Fruit fly (Drosophila melanogaster) whole organism, embryonic: ENCODE measurements around the gene Hr4.

ENCODE experiments used
- Atf3 ChIP-seq: fragments of 200-800 bp; sonication (Bioruptor generic); optimal IDR thresholded peaks from 3 replicates; lab custom pipeline; 2016; ENCODE audit warnings: missing biosample characterization, missing genetic modification characterization
- CG10147 ChIP-seq: fragments of 200-800 bp; sonication (Bioruptor generic); optimal IDR thresholded peaks from 2 replicates; lab custom pipeline; 2019; ENCODE audit warnings: missing biosample characterization, mild to moderate bottlenecking, missing genetic modification characterization, moderate library complexity
- CG10274 ChIP-seq: fragments of 200-800 bp; sonication (Bioruptor generic); optimal IDR thresholded peaks from 3 replicates; lab custom pipeline; 2017; ENCODE audit warnings: missing biosample characterization, mild to moderate bottlenecking, missing genetic modification characterization
- CG11085 ChIP-seq: fragments of 200-800 bp; sonication (Bioruptor generic); IDR thresholded peaks from 2 replicates; pipeline ENCODE4 v1.3.6; 2022; ENCODE audit warnings: missing biosample characterization, missing genetic modification characterization
- CG11093 ChIP-seq: fragments of 200-800 bp; sonication (Bioruptor generic); IDR thresholded peaks from 3 replicates; pipeline ENCODE4 v1.3.6; 2022; ENCODE audit warnings: missing biosample characterization, missing genetic modification characterization
- CG15269 ChIP-seq: fragments of 200-800 bp; sonication (Bioruptor generic); optimal IDR thresholded peaks from 2 replicates; lab custom pipeline; 2018; ENCODE audit warnings: missing biosample characterization, mild to moderate bottlenecking, missing genetic modification characterization, moderate library complexity
- CG1529 ChIP-seq: fragments of 200-800 bp; sonication (Bioruptor generic); optimal IDR thresholded peaks from 3 replicates; lab custom pipeline; 2018; ENCODE audit warnings: missing biosample characterization, missing genetic modification characterization
- CG16813 ChIP-seq: fragments of 200-800 bp; sonication (Bioruptor generic); IDR thresholded peaks from 3 replicates; pipeline ENCODE4 v1.3.6; 2022; ENCODE audit warnings: missing biosample characterization, missing genetic modification characterization; ENCODE audit not compliant: partially characterized antibody
- CG16863 ChIP-seq: fragments of 200-800 bp; sonication (Bioruptor generic); optimal IDR thresholded peaks from 3 replicates; lab custom pipeline; 2016; ENCODE audit warnings: missing biosample characterization, missing genetic modification characterization
- CG17359 ChIP-seq: fragments of 200-800 bp; sonication (Bioruptor generic); optimal IDR thresholded peaks from 3 replicates; lab custom pipeline; 2018; ENCODE audit warnings: missing biosample characterization, mild to moderate bottlenecking, missing genetic modification characterization, moderate library complexity
- CG1792 ChIP-seq: fragments of 200-800 bp; sonication (Bioruptor generic); optimal IDR thresholded peaks from 2 replicates; lab custom pipeline; 2016; ENCODE audit warnings: missing biosample characterization, missing genetic modification characterization
- CG30403 ChIP-seq: fragments of 200-800 bp; sonication (Bioruptor generic); optimal IDR thresholded peaks from 3 replicates; lab custom pipeline; 2016; ENCODE audit warnings: missing biosample characterization, missing genetic modification characterization
- CG3163 ChIP-seq: fragments of 200-800 bp; sonication (Bioruptor generic); optimal IDR thresholded peaks from 3 replicates; lab custom pipeline; 2016; ENCODE audit warnings: missing biosample characterization, missing genetic modification characterization
- CG4328 ChIP-seq: fragments of 200-800 bp; sonication (Bioruptor generic); optimal IDR thresholded peaks from 3 replicates; lab custom pipeline; 2017; ENCODE audit warnings: missing biosample characterization, missing genetic modification reagents, missing genetic modification characterization
- CG4404 ChIP-seq: fragments of 200-800 bp; sonication (Bioruptor generic); IDR thresholded peaks from 2 replicates; pipeline ENCODE4 v1.3.6; 2022; ENCODE audit warnings: missing biosample characterization, missing genetic modification characterization
- CG5180 ChIP-seq: fragments of 200-800 bp; sonication (Bioruptor generic); optimal IDR thresholded peaks from 3 replicates; lab custom pipeline; 2017; ENCODE audit warnings: missing biosample characterization, missing genetic modification characterization, mild to moderate bottlenecking, moderate library complexity, missing genetic modification reagents
- CG6813 ChIP-seq: fragments of 200-800 bp; sonication (Bioruptor generic); optimal IDR thresholded peaks from 2 replicates; lab custom pipeline; 2017; ENCODE audit warnings: missing biosample characterization, missing genetic modification characterization, mild to moderate bottlenecking, moderate library complexity, missing genetic modification reagents
- CHES-1-like ChIP-seq: fragments of 200-800 bp; sonication (Bioruptor generic); optimal IDR thresholded peaks from 2 replicates; lab custom pipeline; 2016; ENCODE audit warnings: missing biosample characterization, missing genetic modification characterization
- CkIIα-i1 ChIP-seq: fragments of 200-800 bp; sonication (Bioruptor generic); IDR thresholded peaks from 2 replicates; pipeline ENCODE4 v1.3.6; 2022; ENCODE audit warnings: missing biosample characterization, missing genetic modification characterization
- CoRest ChIP-seq: fragments of 200-800 bp; sonication (Bioruptor generic); optimal IDR thresholded peaks from 3 replicates; lab custom pipeline; 2018; ENCODE audit warnings: missing biosample characterization, mild to moderate bottlenecking, missing genetic modification characterization, moderate library complexity
- E2f2 ChIP-seq: fragments of 200-800 bp; sonication (Bioruptor generic); IDR thresholded peaks from 2 replicates; pipeline ENCODE4 v1.3.6; 2022; ENCODE audit warnings: missing biosample characterization, missing genetic modification characterization
- Elba2 ChIP-seq: fragments of 200-800 bp; sonication (Bioruptor generic); optimal IDR thresholded peaks from 3 replicates; lab custom pipeline; 2016; ENCODE audit warnings: missing biosample characterization, missing genetic modification characterization
- H15 ChIP-seq: fragments of 200-800 bp; sonication (Bioruptor generic); IDR thresholded peaks from 3 replicates; pipeline ENCODE4 v1.3.6; 2022; ENCODE audit warnings: missing biosample characterization, missing genetic modification characterization
- HHEX ChIP-seq: fragments of 200-800 bp; sonication (Bioruptor generic); optimal IDR thresholded peaks from 3 replicates; lab custom pipeline; 2017; ENCODE audit warnings: missing biosample characterization, mild to moderate bottlenecking, missing genetic modification characterization, missing genetic modification reagents
- Hand ChIP-seq: fragments of 200-800 bp; sonication (Bioruptor generic); optimal IDR thresholded peaks from 2 replicates; lab custom pipeline; 2017; ENCODE audit warnings: mild to moderate bottlenecking, missing biosample characterization, missing genetic modification reagents, missing genetic modification characterization
- HmgZ ChIP-seq: fragments of 200-800 bp; sonication (Bioruptor generic); optimal IDR thresholded peaks from 2 replicates; lab custom pipeline; 2018; ENCODE audit warnings: missing biosample characterization, mild to moderate bottlenecking, missing genetic modification characterization
- Hmr ChIP-seq: fragments of 200-800 bp; sonication (Bioruptor generic); optimal IDR thresholded peaks from 3 replicates; lab custom pipeline; 2017; ENCODE audit warnings: mild to moderate bottlenecking, missing biosample characterization, missing genetic modification reagents, missing genetic modification characterization
- Hr39 ChIP-seq: fragments of >200 bp; optimal IDR thresholded peaks from 2 replicates; lab custom pipeline; 2017
- Med ChIP-seq: fragments of 200-800 bp; sonication (Bioruptor generic); peaks from one replicate; lab custom pipeline; 2016; ENCODE audit warnings: missing biosample characterization, missing genetic modification characterization, mild to moderate bottlenecking, inconsistent platforms, moderate library complexity
- Mes4 ChIP-seq: fragments of 200-800 bp; sonication (Bioruptor generic); optimal IDR thresholded peaks from 2 replicates; lab custom pipeline; 2016; ENCODE audit warnings: missing biosample characterization, missing genetic modification characterization
- Oaz ChIP-seq: fragments of 200-800 bp; sonication (Bioruptor generic); IDR thresholded peaks from 2 replicates; pipeline ENCODE4 v1.3.6; 2022; ENCODE audit warnings: missing biosample characterization, missing genetic modification characterization
- Sry-β ChIP-seq: fragments of 200-800 bp; sonication (Bioruptor generic); optimal IDR thresholded peaks from 2 replicates; lab custom pipeline; 2018; ENCODE audit warnings: missing biosample characterization, mild to moderate bottlenecking, missing genetic modification characterization, moderate library complexity
- Stat92E ChIP-seq, 3 experiments: fragments of >200 bp in 2 of 3; fragments of 200-800 bp in 1 of 3; sonication (Bioruptor generic) in 1 of 3; optimal IDR thresholded peaks; 2 replicates each; lab custom pipeline; 2017 to 2019; ENCODE audit warnings: missing biosample characterization in 3 of 3, missing genetic modification characterization in 3 of 3, mild to moderate bottlenecking in 1 of 3, moderate library complexity in 1 of 3
- Tbp ChIP-seq: fragments of >200 bp; optimal IDR thresholded peaks from 2 replicates; lab custom pipeline; 2018; ENCODE audit warnings: missing biosample characterization, missing genetic modification characterization
- abd-A ChIP-seq: fragments of 200-800 bp; sonication (Bioruptor generic); optimal IDR thresholded peaks from 3 replicates; lab custom pipeline; 2019; ENCODE audit warnings: missing biosample characterization, mild to moderate bottlenecking, missing genetic modification characterization, moderate library complexity
- al ChIP-seq: fragments of 200-800 bp; sonication (Bioruptor generic); IDR thresholded peaks from 2 replicates; pipeline ENCODE4 v1.3.6; 2022; ENCODE audit warnings: missing biosample characterization, missing genetic modification characterization
- ato ChIP-seq: fragments of 200-800 bp; sonication (Bioruptor generic); IDR thresholded peaks from 2 replicates; pipeline ENCODE4 v1.3.6; 2022; ENCODE audit warnings: missing biosample characterization, missing genetic modification characterization; ENCODE audit not compliant: partially characterized antibody
- dm ChIP-seq: fragments of 200-800 bp; sonication (Bioruptor generic); optimal IDR thresholded peaks from 3 replicates; lab custom pipeline; 2016; ENCODE audit warnings: missing biosample characterization, missing genetic modification characterization
- fd3F ChIP-seq: fragments of 200-800 bp; sonication (Bioruptor generic); optimal IDR thresholded peaks from 2 replicates; lab custom pipeline; 2018; ENCODE audit warnings: missing biosample characterization, mild to moderate bottlenecking, missing genetic modification characterization, moderate library complexity
- ftz-f1 ChIP-seq: fragments of 200-800 bp; sonication (Bioruptor generic); optimal IDR thresholded peaks from 2 replicates; lab custom pipeline; 2016; ENCODE audit warnings: missing biosample characterization, missing genetic modification characterization
- her ChIP-seq: fragments of 200-800 bp; sonication (Bioruptor generic); optimal IDR thresholded peaks from 2 replicates; lab custom pipeline; 2016; ENCODE audit warnings: missing biosample characterization, missing genetic modification characterization
- kah ChIP-seq: fragments of 200-800 bp; sonication (Bioruptor generic); optimal IDR thresholded peaks from 2 replicates; lab custom pipeline; 2018; ENCODE audit warnings: missing biosample characterization, mild to moderate bottlenecking, missing genetic modification characterization
- lbe ChIP-seq: fragments of 200-800 bp; sonication (Bioruptor generic); optimal IDR thresholded peaks from 2 replicates; lab custom pipeline; 2016; ENCODE audit warnings: missing biosample characterization, mild to moderate bottlenecking, missing genetic modification characterization
- maf-S ChIP-seq: fragments of 200-800 bp; sonication (Bioruptor generic); optimal IDR thresholded peaks from 2 replicates; lab custom pipeline; 2016; ENCODE audit warnings: missing biosample characterization, missing genetic modification characterization
- nom ChIP-seq: fragments of 200-800 bp; sonication (Bioruptor generic); optimal IDR thresholded peaks from 2 replicates; lab custom pipeline; 2017; ENCODE audit warnings: missing biosample characterization, missing genetic modification characterization, mild to moderate bottlenecking, moderate library complexity, missing genetic modification reagents
- oc ChIP-seq: fragments of 200-800 bp; sonication (Bioruptor generic); optimal IDR thresholded peaks from 2 replicates; lab custom pipeline; 2018; ENCODE audit warnings: missing biosample characterization, mild to moderate bottlenecking, missing genetic modification characterization, moderate library complexity
- org-1 ChIP-seq: fragments of 200-800 bp; sonication (Bioruptor generic); optimal IDR thresholded peaks from 2 replicates; lab custom pipeline; 2017; ENCODE audit warnings: missing biosample characterization, missing genetic modification characterization
- salm ChIP-seq: fragments of 200-800 bp; sonication (Bioruptor generic); optimal IDR thresholded peaks from 2 replicates; lab custom pipeline; 2018; ENCODE audit warnings: missing biosample characterization, mild to moderate bottlenecking, missing genetic modification characterization
- sqz ChIP-seq: fragments of 200-800 bp; sonication (Bioruptor generic); optimal IDR thresholded peaks from 3 replicates; lab custom pipeline; 2018; ENCODE audit warnings: missing biosample characterization, mild to moderate bottlenecking, missing genetic modification characterization
- stc ChIP-seq: fragments of 200-800 bp; sonication (Bioruptor generic); IDR thresholded peaks from 2 replicates; pipeline ENCODE4 v1.3.6; 2022; ENCODE audit warnings: missing biosample characterization, missing genetic modification characterization
- vvl ChIP-seq: fragments of 200-800 bp; sonication (Bioruptor generic); IDR thresholded peaks from 2 replicates; pipeline ENCODE4 v1.3.6; 2022; ENCODE audit warnings: missing biosample characterization, missing genetic modification characterization

Hr4 gene

dm6 chrX:1940020-1940419 lies 1.7 kb upstream of the Hr4 start, which contains the start of the genes CG3857 and CG3587 (continued):
- TF ChIP-seq CG4404 (GFP tag; lab: Robert Waterston, UW) (peak; percentile 66), Hr39 (lab: Kevin White, UChicago) (no peak), org-1 (GFP tag; lab: Kevin White, UChicago) (peak; percentile 66), Mes4 (GFP tag; lab: Kevin White, UChicago) (peak; percentile 62), CG30403 (GFP tag; lab: Kevin White, UChicago) (peak; percentile 90), CG17359 (tag; lab: Kevin White, UChicago) (peak; percentile 50), sqz (no peak), CoRest (tag; lab: Kevin White, UChicago) (peak; percentile 84), kah (GFP tag; lab: Kevin White, UChicago) (no peak), CHES-1-like (GFP tag; lab: Kevin White, UChicago) (peak; percentile 88), Sry-β (GFP tag; lab: Kevin White, UChicago) (peak; percentile 99), al (peak; percentile 75), CG10274 (GFP tag; lab: Kevin White, UChicago) (peak; percentile 1), CG3163 (GFP tag; lab: Kevin White, UChicago) (peak; percentile 67), ftz-f1 (GFP tag; lab: Kevin White, UChicago) (no peak), Hand (GFP tag; lab: Kevin White, UChicago) (no peak), Oaz (GFP tag; lab: Robert Waterston, UW) (no peak), her (GFP tag; lab: Kevin White, UChicago) (peak; percentile 77), Hmr (GFP tag; lab: Kevin White, UChicago) (peak; percentile 81), CG4328 (GFP tag; lab: Kevin White, UChicago) (peak; percentile 23), vvl (GFP tag; lab: Robert Waterston, UW) (peak; percentile 37; the same call in 1 of the 2 replicates), CG10147 (peak; percentile 67), Stat92E (GFP tag; optimal IDR thresholded peaks at IDR 0.05; lab: Kevin White, UChicago) (no peak), Atf3 (peak; percentile 75), CG11085 (GFP tag; lab: Robert Waterston, UW) (peak; percentile 64), nom (GFP tag; lab: Kevin White, UChicago) (peak; percentile 25), lbe (GFP tag; lab: Kevin White, UChicago) (peak; percentile 42), HHEX (GFP tag; lab: Kevin White, UChicago) (peak; percentile 63), CG16813 (GFP tag; lab: Robert Waterston, UW) (no peak), CG5180 (GFP tag; lab: Kevin White, UChicago) (peak; percentile 19), CG1529 (GFP tag; lab: Kevin White, UChicago) (peak; percentile 55), abd-A (no peak), CG16863 (peak; percentile 76), Elba2 (GFP tag; lab: Kevin White, UChicago) (peak; percentile 47), CG15269 (tag; lab: Kevin White, UChicago) (peak; percentile 65), Med (GFP tag; lab: Kevin White, UChicago) (peak; percentile 97), fd3F (GFP tag; lab: Kevin White, UChicago) (peak; percentile 50), ato (GFP tag; lab: Robert Waterston, UW) (no peak), CG1792 (GFP tag; lab: Kevin White, UChicago) (peak; percentile 53), CG11093 (GFP tag; lab: Robert Waterston, UW) (peak; percentile 62; the same call in 1 of the 3 replicates), E2f2 (GFP tag; lab: Robert Waterston, UW) (peak; percentile 50), HmgZ (peak; percentile 78), Tbp (peak; percentile 65), oc (tag; lab: Kevin White, UChicago) (peak; percentile 39), stc (GFP tag; lab: Robert Waterston, UW) (0 out of 2 replicates have a peak, but pooled peaks have one; percentile 44), CG6813 (GFP tag; lab: Kevin White, UChicago) (no peak), H15 (GFP tag; lab: Robert Waterston, UW) (peak; percentile 35; the same call in 1 of the 3 replicates), dm (peak; percentile 88), CkIIα-i1 (GFP tag; lab: Robert Waterston, UW) (no peak), salm (tag; lab: Kevin White, UChicago) (no peak), maf-S (GFP tag; lab: Kevin White, UChicago) (peak; percentile 73)
